Worm (Caenorhabditis elegans) whole organism, early embryonic: ENCODE measurements around the gene T06A10.2.

Experiments used
- B0310.2 ChIP-seq: sonication (generic microtip); optimal IDR thresholded peaks from 2 replicates; lab custom pipeline; 2016; ENCODE audit warnings: mild to moderate bottlenecking, missing genetic modification characterization, missing compliant biosample characterization
- F13C5.2 ChIP-seq: sonication (generic microtip); optimal IDR thresholded peaks from 2 replicates; lab custom pipeline; 2017; ENCODE audit warnings: mild to moderate bottlenecking, missing genetic modification characterization, inconsistent platforms, missing compliant biosample characterization
- aly-1 ChIP-seq: sonication (generic microtip); optimal IDR thresholded peaks from 2 replicates; lab custom pipeline; 2016; ENCODE audit warnings: missing genetic modification characterization, missing compliant biosample characterization
- ama-1 ChIP-seq: fragments of 150-350 bp; optimal IDR thresholded peaks from 2 replicates; lab custom pipeline; 2014
- ceh-13 ChIP-seq: fragments of 200-800 bp; sonication (Bioruptor generic); optimal IDR thresholded peaks from 2 replicates; lab custom pipeline; 2018; ENCODE audit warnings: mild to moderate bottlenecking, missing genetic modification characterization, missing compliant biosample characterization
- ceh-36 ChIP-seq: sonication (generic microtip); optimal IDR thresholded peaks from 2 replicates; lab custom pipeline; 2016; ENCODE audit warnings: missing genetic modification characterization, inconsistent platforms, missing compliant biosample characterization
- flt-1 ChIP-seq: fragments of 200-800 bp; sonication (Bioruptor generic); IDR thresholded peaks from 2 replicates; pipeline ENCODE4 v1.3.6; 2022; ENCODE audit warnings: missing genetic modification characterization, missing compliant biosample characterization
- hmg-4 ChIP-seq: fragments of 200-800 bp; sonication (Bioruptor generic); optimal IDR thresholded peaks from 2 replicates; lab custom pipeline; 2018; ENCODE audit warnings: mild to moderate bottlenecking, missing genetic modification characterization, missing compliant biosample characterization
- hnd-1 ChIP-seq: sonication (generic microtip); optimal IDR thresholded peaks from 2 replicates; lab custom pipeline; 2016; ENCODE audit warnings: missing genetic modification characterization, missing compliant biosample characterization
- pes-1 ChIP-seq: fragments of 200-800 bp; sonication (Bioruptor generic); IDR thresholded peaks from 2 replicates; pipeline ENCODE4 v1.3.6; 2022; ENCODE audit warnings: missing genetic modification reagents, missing genetic modification characterization, missing compliant biosample characterization
- scrt-1 ChIP-seq: fragments of 200-800 bp; sonication (Bioruptor generic); IDR thresholded peaks from 2 replicates; pipeline ENCODE4 v1.3.6; 2022; ENCODE audit warnings: missing genetic modification characterization, missing compliant biosample characterization
- sea-1 ChIP-seq: fragments of 200-800 bp; sonication (Bioruptor generic); conservative IDR thresholded peaks from 2 replicates; pipeline ENCODE4 v1.3.6; 2022; ENCODE audit warnings: missing genetic modification characterization, missing compliant biosample characterization

- TF ChIP-seq B0310.2 (tag; lab: Kevin White, UChicago), result no peak
- TF ChIP-seq flt-1 (GFP tag; lab: Robert Waterston, UW), result no peak
- no peak for TF ChIP-seq ceh-13 (GFP tag; lab: Kevin White, UChicago)
- TF ChIP-seq ceh-36 (tag; lab: Kevin White, UChicago), result no peak
- no peak for TF ChIP-seq ama-1 (lab: Kevin White, UChicago)
- TF ChIP-seq sea-1 (GFP tag; lab: Robert Waterston, UW), result no peak
- no peak for TF ChIP-seq hnd-1 (tag; lab: Kevin White, UChicago)
- no peak for TF ChIP-seq hmg-4 (GFP tag; lab: Kevin White, UChicago)
- TF ChIP-seq pes-1 (GFP tag; lab: Robert Waterston, UW), result no peak
- no peak for TF ChIP-seq aly-1
- no peak for TF ChIP-seq F13C5.2 (tag; lab: Kevin White, UChicago)
- no peak for TF ChIP-seq scrt-1 (GFP tag; lab: Robert Waterston, UW)
Measured at ce11 chrIV:16924092-16924491, 28.7 kb downstream of the T06A10.2 start, which contains the start of gene nep-24.
